Worm (Caenorhabditis elegans) whole organism, mixed stage, embryonic: ENCODE data around the gene Y62H9A.3.

Experiments
- ceh-83 ChIP-seq: fragments of 200-800 bp; sonication (Bioruptor generic); optimal IDR thresholded peaks from 2 replicates; lab custom pipeline; 2018; ENCODE audit warnings: mild to moderate bottlenecking, missing genetic modification characterization, missing compliant biosample characterization
- hlh-1 ChIP-seq: fragments of 150-350 bp; optimal IDR thresholded peaks from 2 replicates; lab custom pipeline; 2014; ENCODE audit warnings: missing biosample characterization, missing genetic modification reagents, missing genetic modification characterization
- mep-1 ChIP-seq: fragments of 150-350 bp; optimal IDR thresholded peaks from 2 replicates; lab custom pipeline; 2017; ENCODE audit warnings: missing biosample characterization, missing genetic modification reagents, missing genetic modification characterization, inconsistent platforms
- nhr-237 ChIP-seq: fragments of 150-350 bp; optimal IDR thresholded peaks from 2 replicates; lab custom pipeline; 2014; ENCODE audit warnings: missing biosample characterization, missing genetic modification characterization
- nhr-76 ChIP-seq: sonication (generic microtip); optimal IDR thresholded peaks from 2 replicates; lab custom pipeline; 2017; ENCODE audit warnings: missing biosample characterization, missing genetic modification characterization
- pha-4 ChIP-seq: fragments of 150-350 bp; optimal IDR thresholded peaks from 2 replicates; lab custom pipeline; 2018; ENCODE audit warnings: missing biosample characterization, missing genetic modification reagents, missing genetic modification characterization

ce11 chrX:11910046-11910445 is 30.3 kb upstream of the Y62H9A.3 start, which contains the start of gene Y62H9A.15:
- TF ChIP-seq ceh-83 (GFP tag; lab: Kevin White, UChicago) (no peak), pha-4 (tag; lab: Kevin White, UChicago) (no peak), mep-1 (tag; lab: Kevin White, UChicago) (no peak), nhr-76 (tag; lab: Kevin White, UChicago) (no peak), hlh-1 (tag; lab: Kevin White, UChicago) (no peak), nhr-237 (no peak)
